Fruit fly (Drosophila melanogaster) whole organism, embryonic: Measurements from ENCODE around the gene mAChR-C.

Source experiments
- Bdp1 ChIP-seq: fragments of 200-800 bp; sonication (Bioruptor generic); optimal IDR thresholded peaks from 3 replicates; lab custom pipeline; 2016; ENCODE audit warnings: missing biosample characterization, missing genetic modification characterization
- Bgb ChIP-seq: fragments of 200-800 bp; sonication (Bioruptor generic); IDR thresholded peaks from 2 replicates; pipeline ENCODE4 v1.3.6; 2022; ENCODE audit warnings: missing biosample characterization, missing genetic modification characterization; ENCODE audit not compliant: partially characterized antibody
- CG10147 ChIP-seq: fragments of 200-800 bp; sonication (Bioruptor generic); optimal IDR thresholded peaks from 2 replicates; lab custom pipeline; 2019; ENCODE audit warnings: missing biosample characterization, mild to moderate bottlenecking, missing genetic modification characterization, moderate library complexity
- CG10267 ChIP-seq: fragments of 200-800 bp; sonication (Bioruptor generic); optimal IDR thresholded peaks from 2 replicates; lab custom pipeline; 2018; ENCODE audit warnings: missing biosample characterization, mild to moderate bottlenecking, missing genetic modification characterization, moderate library complexity
- CG10274 ChIP-seq: fragments of 200-800 bp; sonication (Bioruptor generic); optimal IDR thresholded peaks from 3 replicates; lab custom pipeline; 2017; ENCODE audit warnings: missing biosample characterization, mild to moderate bottlenecking, missing genetic modification characterization
- CG10431 ChIP-seq: fragments of 200-800 bp; sonication (Bioruptor generic); optimal IDR thresholded peaks from 3 replicates; lab custom pipeline; 2018; ENCODE audit warnings: missing biosample characterization, mild to moderate bottlenecking, missing genetic modification characterization
- CG10543 ChIP-seq: fragments of 200-800 bp; sonication (Bioruptor generic); optimal IDR thresholded peaks from 3 replicates; lab custom pipeline; 2017; ENCODE audit warnings: missing biosample characterization, mild to moderate bottlenecking, missing genetic modification characterization, moderate library complexity
- CG10979 ChIP-seq: fragments of 200-800 bp; sonication (Bioruptor generic); optimal IDR thresholded peaks from 2 replicates; lab custom pipeline; 2018; ENCODE audit warnings: missing biosample characterization, mild to moderate bottlenecking, missing genetic modification characterization, moderate library complexity
- CG11085 ChIP-seq: fragments of 200-800 bp; sonication (Bioruptor generic); IDR thresholded peaks from 2 replicates; pipeline ENCODE4 v1.3.6; 2022; ENCODE audit warnings: missing biosample characterization, missing genetic modification characterization
- CG12659 ChIP-seq: fragments of 200-800 bp; sonication (Bioruptor generic); optimal IDR thresholded peaks from 3 replicates; lab custom pipeline; 2017; ENCODE audit warnings: mild to moderate bottlenecking, missing biosample characterization, missing genetic modification reagents, missing genetic modification characterization
- CG13123 ChIP-seq: fragments of 200-800 bp; sonication (Bioruptor generic); optimal IDR thresholded peaks from 2 replicates; lab custom pipeline; 2016; ENCODE audit warnings: missing biosample characterization, missing genetic modification characterization
- CG13287 ChIP-seq: fragments of 200-800 bp; sonication (Bioruptor generic); IDR thresholded peaks from 2 replicates; pipeline ENCODE4 v1.3.6; 2022; ENCODE audit warnings: missing biosample characterization, missing genetic modification characterization; ENCODE audit not compliant: partially characterized antibody
- CG13894 ChIP-seq: fragments of 200-800 bp; sonication (Bioruptor generic); optimal IDR thresholded peaks from 3 replicates; lab custom pipeline; 2018; ENCODE audit warnings: missing biosample characterization, mild to moderate bottlenecking, missing genetic modification characterization, moderate library complexity
- CG14860 ChIP-seq: fragments of 200-800 bp; sonication (Bioruptor generic); IDR thresholded peaks from 3 replicates; pipeline ENCODE4 v1.3.6; 2022; ENCODE audit warnings: missing biosample characterization, missing genetic modification characterization; ENCODE audit not compliant: partially characterized antibody
- CG15011 ChIP-seq: fragments of 200-800 bp; sonication (Bioruptor generic); optimal IDR thresholded peaks from 3 replicates; lab custom pipeline; 2018; ENCODE audit warnings: missing biosample characterization, mild to moderate bottlenecking, missing genetic modification characterization
- CG17802 ChIP-seq: fragments of 200-800 bp; sonication (Bioruptor generic); optimal IDR thresholded peaks from 2 replicates; lab custom pipeline; 2018; ENCODE audit warnings: missing biosample characterization, mild to moderate bottlenecking, missing genetic modification characterization, moderate library complexity
- CG18011 ChIP-seq: fragments of 200-800 bp; sonication (Bioruptor generic); optimal IDR thresholded peaks from 2 replicates; lab custom pipeline; 2017; ENCODE audit warnings: missing biosample characterization, missing genetic modification characterization, mild to moderate bottlenecking, moderate library complexity, missing genotype
- CG34376 ChIP-seq: fragments of 200-800 bp; sonication (Bioruptor generic); optimal IDR thresholded peaks from 2 replicates; lab custom pipeline; 2018; ENCODE audit warnings: missing biosample characterization, mild to moderate bottlenecking, missing genetic modification characterization
- CG3838 ChIP-seq: fragments of 200-800 bp; sonication (Bioruptor generic); optimal IDR thresholded peaks from 3 replicates; lab custom pipeline; 2016; ENCODE audit warnings: missing biosample characterization, missing genetic modification characterization
- CG5245 ChIP-seq: fragments of 200-800 bp; sonication (Bioruptor generic); optimal IDR thresholded peaks from 3 replicates; lab custom pipeline; 2016; ENCODE audit warnings: missing biosample characterization, missing genetic modification characterization
- CG7987 ChIP-seq: fragments of 200-800 bp; sonication (Bioruptor generic); optimal IDR thresholded peaks from 2 replicates; lab custom pipeline; 2018; ENCODE audit warnings: missing biosample characterization, mild to moderate bottlenecking, missing genetic modification characterization, moderate library complexity
- CG8388 ChIP-seq: fragments of 200-800 bp; sonication (Bioruptor generic); optimal IDR thresholded peaks from 2 replicates; lab custom pipeline; 2019; ENCODE audit warnings: missing biosample characterization, mild to moderate bottlenecking, missing genetic modification characterization, moderate library complexity
- CG8924 ChIP-seq: fragments of 200-800 bp; optimal IDR thresholded peaks from 3 replicates; lab custom pipeline; 2019; ENCODE audit warnings: missing biosample characterization, mild to moderate bottlenecking, missing genetic modification characterization, moderate library complexity
- CG9876 ChIP-seq: fragments of 200-800 bp; sonication (Bioruptor generic); optimal IDR thresholded peaks from 2 replicates; lab custom pipeline; 2016; ENCODE audit warnings: missing biosample characterization, missing genetic modification characterization
- Camta ChIP-seq: fragments of 200-800 bp; sonication (Bioruptor generic); optimal IDR thresholded peaks from 2 replicates; lab custom pipeline; 2016; ENCODE audit warnings: missing biosample characterization, missing genetic modification characterization
- Dfd ChIP-seq, 2 experiments: fragments of >200 bp; optimal IDR thresholded peaks; 2 replicates each; lab custom pipeline; 2017; ENCODE audit warnings: missing biosample characterization in 2 of 2, missing genetic modification characterization in 2 of 2
- Dip2 ChIP-seq: fragments of 200-800 bp; sonication (Bioruptor generic); IDR thresholded peaks from 2 replicates; pipeline ENCODE4 v1.3.6; 2022; ENCODE audit warnings: missing biosample characterization, missing genetic modification characterization
- H2.0 ChIP-seq: fragments of 200-800 bp; sonication (Bioruptor generic); IDR thresholded peaks from 2 replicates; pipeline ENCODE4 v1.3.6; 2022; ENCODE audit warnings: missing biosample characterization, missing genetic modification characterization
- Hr3 ChIP-seq: fragments of 200-800 bp; sonication (Bioruptor generic); optimal IDR thresholded peaks from 3 replicates; lab custom pipeline; 2016; ENCODE audit warnings: missing biosample characterization, missing genetic modification characterization
- Nf-YC ChIP-seq: fragments of 200-800 bp; optimal IDR thresholded peaks from 3 replicates; lab custom pipeline; 2019; ENCODE audit warnings: missing biosample characterization, mild to moderate bottlenecking, missing genetic modification characterization, moderate library complexity
- Oaz ChIP-seq: fragments of 200-800 bp; sonication (Bioruptor generic); IDR thresholded peaks from 2 replicates; pipeline ENCODE4 v1.3.6; 2022; ENCODE audit warnings: missing biosample characterization, missing genetic modification characterization
- Poxn ChIP-seq: fragments of 200-800 bp; sonication (Bioruptor generic); IDR thresholded peaks from 2 replicates; pipeline ENCODE4 v1.3.6; 2022; ENCODE audit warnings: missing biosample characterization, missing genetic modification characterization
- Ptx1 ChIP-seq: fragments of 200-800 bp; sonication (Bioruptor generic); IDR thresholded peaks from 2 replicates; pipeline ENCODE4 v1.3.6; 2022; ENCODE audit warnings: missing biosample characterization, missing genetic modification characterization
- Spps ChIP-seq: fragments of 200-800 bp; sonication (Bioruptor generic); optimal IDR thresholded peaks from 2 replicates; lab custom pipeline; 2018; ENCODE audit warnings: missing biosample characterization, mild to moderate bottlenecking, missing genetic modification characterization
- bsh ChIP-seq, 2 experiments: fragments of 200-800 bp; sonication (Bioruptor generic); optimal IDR thresholded peaks; 2 replicates each; lab custom pipeline; 2017 to 2018; ENCODE audit warnings: mild to moderate bottlenecking in 2 of 2, missing biosample characterization in 2 of 2, missing genetic modification characterization in 2 of 2, moderate library complexity in 1 of 2
- cato ChIP-seq: fragments of 200-800 bp; sonication (Bioruptor generic); optimal IDR thresholded peaks from 2 replicates; lab custom pipeline; 2016; ENCODE audit warnings: missing biosample characterization, missing genetic modification characterization, borderline replicate concordance
- caup ChIP-seq: fragments of 200-800 bp; sonication (Bioruptor generic); optimal IDR thresholded peaks from 3 replicates; lab custom pipeline; 2017; ENCODE audit warnings: missing biosample characterization, mild to moderate bottlenecking, missing genetic modification characterization, moderate library complexity; ENCODE audit not compliant: severe bottlenecking
- croc ChIP-seq: fragments of 200-800 bp; sonication (Bioruptor generic); conservative IDR thresholded peaks from 3 replicates; pipeline ENCODE4 v1.3.6; 2022; ENCODE audit warnings: missing biosample characterization, missing genetic modification characterization
- gro ChIP-seq: fragments of 200-800 bp; sonication (Bioruptor generic); optimal IDR thresholded peaks from 2 replicates; lab custom pipeline; 2016; ENCODE audit warnings: missing biosample characterization, missing genetic modification characterization
- inv ChIP-seq: fragments of 200-800 bp; sonication (Bioruptor generic); IDR thresholded peaks from 2 replicates; pipeline ENCODE4 v1.3.6; 2022; ENCODE audit warnings: missing biosample characterization, missing genetic modification characterization; ENCODE audit not compliant: partially characterized antibody
- jumu ChIP-seq: fragments of 200-800 bp; sonication (Bioruptor generic); optimal IDR thresholded peaks from 3 replicates; lab custom pipeline; 2016; ENCODE audit warnings: missing biosample characterization, missing genetic modification characterization
- knrl ChIP-seq: fragments of 200-800 bp; sonication (Bioruptor generic); IDR thresholded peaks from 3 replicates; pipeline ENCODE4 v1.3.6; 2022; ENCODE audit warnings: missing biosample characterization, missing genetic modification characterization; ENCODE audit not compliant: partially characterized antibody
- oc ChIP-seq: fragments of 200-800 bp; sonication (Bioruptor generic); optimal IDR thresholded peaks from 2 replicates; lab custom pipeline; 2018; ENCODE audit warnings: missing biosample characterization, mild to moderate bottlenecking, missing genetic modification characterization, moderate library complexity
- peb ChIP-seq: fragments of 200-800 bp; sonication (Bioruptor generic); IDR thresholded peaks from 2 replicates; pipeline ENCODE4 v1.3.6; 2022; ENCODE audit warnings: missing biosample characterization, missing genetic modification characterization
- stc ChIP-seq: fragments of 200-800 bp; sonication (Bioruptor generic); IDR thresholded peaks from 2 replicates; pipeline ENCODE4 v1.3.6; 2022; ENCODE audit warnings: missing biosample characterization, missing genetic modification characterization
- tin ChIP-seq: fragments of 200-800 bp; sonication (Bioruptor generic); optimal IDR thresholded peaks from 3 replicates; lab custom pipeline; 2016; ENCODE audit warnings: missing biosample characterization, missing genetic modification characterization
- tio ChIP-seq: fragments of 200-800 bp; sonication (Bioruptor generic); optimal IDR thresholded peaks from 2 replicates; lab custom pipeline; 2017; ENCODE audit warnings: missing biosample characterization, missing genetic modification characterization, inconsistent platforms
- wdn ChIP-seq: fragments of 200-800 bp; sonication (Bioruptor generic); IDR thresholded peaks from 2 replicates; pipeline ENCODE4 v1.3.6; 2022; ENCODE audit warnings: missing biosample characterization, missing genetic modification characterization
- zf30C ChIP-seq: fragments of 200-800 bp; sonication (Bioruptor generic); optimal IDR thresholded peaks from 3 replicates; lab custom pipeline; 2018; ENCODE audit warnings: missing biosample characterization, mild to moderate bottlenecking, missing genetic modification characterization

mAChR-C gene

DNA sequence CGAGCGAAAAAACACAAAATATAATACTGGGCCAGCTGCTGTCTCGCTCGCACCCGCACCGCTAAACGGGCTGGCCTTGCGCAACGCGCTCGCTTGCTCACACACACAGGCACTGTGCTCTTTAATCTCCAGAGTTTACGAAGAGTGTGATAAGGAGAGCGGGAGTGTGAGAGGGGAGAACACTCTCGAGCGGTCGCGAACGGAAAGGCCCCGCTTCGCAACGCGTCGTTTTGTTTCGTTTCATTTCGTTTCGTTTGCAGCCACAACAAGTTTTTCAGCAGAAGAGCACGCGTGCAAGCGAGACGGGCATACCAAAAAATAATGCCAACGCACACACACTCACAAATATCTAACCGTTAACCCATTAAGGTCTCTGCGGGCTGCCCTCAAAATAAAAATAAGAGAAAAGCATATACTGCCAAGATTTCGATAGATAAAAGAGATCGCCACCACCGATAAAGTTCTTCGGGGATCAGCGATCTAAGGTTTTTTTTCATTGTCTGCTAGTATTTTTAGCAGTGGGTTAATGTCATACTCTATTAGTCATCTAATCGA lies 29.1 kb upstream of the mAChR-C start (continued):
- peak; percentile 55 for TF ChIP-seq CG8924
- no peak for TF ChIP-seq Dip2 (GFP tag; lab: Robert Waterston, UW)
- TF ChIP-seq Bdp1 (GFP tag; lab: Kevin White, UChicago) = no peak
- TF ChIP-seq CG9876 (GFP tag; lab: Kevin White, UChicago) = no peak
- no peak for TF ChIP-seq CG14860 (GFP tag; lab: Robert Waterston, UW)
- peak; percentile 19 to 49 for TF ChIP-seq bsh (GFP tag; optimal IDR thresholded peaks at IDR 0.05; lab: Kevin White, UChicago)
- no peak for TF ChIP-seq Spps (tag; lab: Kevin White, UChicago)
- TF ChIP-seq Ptx1 (GFP tag; lab: Robert Waterston, UW) = peak; percentile 68
- TF ChIP-seq Dfd (GFP tag; optimal IDR thresholded peaks at IDR 0.05; lab: Kevin White, UChicago) = no peak
- peak; percentile 32; the same call in 1 of the 2 replicates for TF ChIP-seq Bgb (GFP tag; lab: Robert Waterston, UW)
- peak; percentile 46 for TF ChIP-seq Oaz
- TF ChIP-seq CG5245 (GFP tag; lab: Kevin White, UChicago) = no peak
- TF ChIP-seq zf30C (GFP tag; lab: Kevin White, UChicago) = peak; percentile 48
- peak; percentile 88 for TF ChIP-seq CG34376 (GFP tag; lab: Kevin White, UChicago)
- peak; percentile 61; the same call in 1 of the 2 replicates for TF ChIP-seq wdn (GFP tag; lab: Robert Waterston, UW)
- TF ChIP-seq CG10267 (tag; lab: Kevin White, UChicago) = peak; percentile 10
- TF ChIP-seq Hr3 (GFP tag; lab: Kevin White, UChicago) = peak; percentile 6
- no peak for TF ChIP-seq Camta (GFP tag; lab: Kevin White, UChicago)
- no peak for TF ChIP-seq CG17802 (tag; lab: Kevin White, UChicago)
- peak; percentile 66 for TF ChIP-seq Nf-YC (tag; lab: Kevin White, UChicago)
- no peak for TF ChIP-seq CG13123 (GFP tag; lab: Kevin White, UChicago)
- TF ChIP-seq CG10274 (GFP tag; lab: Kevin White, UChicago) = peak; percentile 2
- TF ChIP-seq peb (GFP tag; lab: Robert Waterston, UW) = peak; percentile 53; the same call in 1 of the 2 replicates
- no peak for TF ChIP-seq croc (GFP tag; lab: Robert Waterston, UW)
- TF ChIP-seq CG13287 (GFP tag; lab: Robert Waterston, UW) = peak; percentile 41; the same call in 1 of the 2 replicates
- TF ChIP-seq oc = peak; percentile 77
- peak; percentile 56 for TF ChIP-seq CG10147 (GFP tag; lab: Kevin White, UChicago)
- no peak for TF ChIP-seq CG8388 (GFP tag; lab: Kevin White, UChicago)
- TF ChIP-seq CG3838 (GFP tag; lab: Kevin White, UChicago) = no peak
- no peak for TF ChIP-seq CG10431
- TF ChIP-seq stc = 0 out of 2 replicates have a peak, but pooled peaks have one; percentile 13
- no peak for TF ChIP-seq tio
- peak; percentile 48; the same call in 1 of the 2 replicates for TF ChIP-seq H2.0
- 0 out of 2 replicates have a peak, but pooled peaks have one; percentile 12 for TF ChIP-seq CG11085 (GFP tag; lab: Robert Waterston, UW)
- peak; percentile 13 for TF ChIP-seq gro (GFP tag; lab: Kevin White, UChicago)
- TF ChIP-seq Poxn (GFP tag; lab: Robert Waterston, UW) = no peak
- no peak; the same call in 2 of the 3 replicates for TF ChIP-seq knrl (GFP tag; lab: Robert Waterston, UW)
- no peak for TF ChIP-seq CG10979 (tag; lab: Kevin White, UChicago)
- no peak for TF ChIP-seq cato (GFP tag; lab: Kevin White, UChicago)
- TF ChIP-seq jumu (GFP tag; lab: Kevin White, UChicago) = no peak
- TF ChIP-seq CG18011 = no peak
- peak; percentile 93 for TF ChIP-seq CG13894
- TF ChIP-seq CG12659 = peak; percentile 44
- no peak for TF ChIP-seq inv (GFP tag; lab: Robert Waterston, UW)
- TF ChIP-seq CG10543 (GFP tag; lab: Kevin White, UChicago) = peak; percentile 97
- no peak for TF ChIP-seq CG15011 (GFP tag; lab: Kevin White, UChicago)
- TF ChIP-seq tin (GFP tag; lab: Kevin White, UChicago) = peak; percentile 15
- peak; percentile 73 for TF ChIP-seq caup
- peak; percentile 21 for TF ChIP-seq CG7987 (GFP tag; lab: Kevin White, UChicago)
